Fruit fly (Drosophila melanogaster) whole organism, embryonic: ENCODE results near the gene Trf.

Experiments used
- Asciz ChIP-seq: fragments of 200-800 bp; sonication (Bioruptor generic); optimal IDR thresholded peaks from 2 replicates; lab custom pipeline; 2017; ENCODE audit warnings: missing biosample characterization, mild to moderate bottlenecking, missing genetic modification characterization, missing genetic modification reagents
- C15 ChIP-seq: fragments of 200-800 bp; sonication (Bioruptor generic); IDR thresholded peaks from 3 replicates; pipeline ENCODE4 v1.3.6; 2022; ENCODE audit warnings: missing biosample characterization, missing genetic modification characterization
- CG11504 ChIP-seq: fragments of 200-800 bp; sonication (Bioruptor generic); optimal IDR thresholded peaks from 3 replicates; lab custom pipeline; 2019; ENCODE audit warnings: missing biosample characterization, mild to moderate bottlenecking, missing genetic modification characterization, moderate library complexity
- CG12071 ChIP-seq: fragments of 200-800 bp; sonication (Bioruptor generic); optimal IDR thresholded peaks from 3 replicates; lab custom pipeline; 2018; ENCODE audit warnings: missing biosample characterization, mild to moderate bottlenecking, missing genetic modification characterization
- CG1233 ChIP-seq: fragments of 200-800 bp; sonication (Bioruptor generic); optimal IDR thresholded peaks from 4 replicates; lab custom pipeline; 2018; ENCODE audit warnings: missing biosample characterization, mild to moderate bottlenecking, missing genetic modification characterization
- CG12659 ChIP-seq: fragments of 200-800 bp; sonication (Bioruptor generic); optimal IDR thresholded peaks from 3 replicates; lab custom pipeline; 2017; ENCODE audit warnings: mild to moderate bottlenecking, missing biosample characterization, missing genetic modification reagents, missing genetic modification characterization
- CG14965 ChIP-seq: fragments of 200-800 bp; sonication (Bioruptor generic); optimal IDR thresholded peaks from 2 replicates; lab custom pipeline; 2016; ENCODE audit warnings: missing biosample characterization, missing genetic modification characterization, borderline replicate concordance
- CG16863 ChIP-seq: fragments of 200-800 bp; sonication (Bioruptor generic); optimal IDR thresholded peaks from 3 replicates; lab custom pipeline; 2016; ENCODE audit warnings: missing biosample characterization, missing genetic modification characterization
- CG18599 ChIP-seq: fragments of 200-800 bp; sonication (Bioruptor generic); optimal IDR thresholded peaks from 3 replicates; lab custom pipeline; 2017; ENCODE audit warnings: missing biosample characterization, missing genetic modification characterization, mild to moderate bottlenecking, moderate library complexity, missing genetic modification reagents
- CG2712 ChIP-seq: fragments of 200-800 bp; optimal IDR thresholded peaks from 3 replicates; lab custom pipeline; 2019; ENCODE audit warnings: missing biosample characterization, mild to moderate bottlenecking, missing genetic modification characterization, moderate library complexity
- CG32772 ChIP-seq: fragments of 200-800 bp; sonication (Bioruptor generic); IDR thresholded peaks from 2 replicates; pipeline ENCODE4 v1.3.6; 2022; ENCODE audit warnings: missing biosample characterization, missing genetic modification characterization
- CG3847 ChIP-seq: fragments of 200-800 bp; sonication (Bioruptor generic); IDR thresholded peaks from 2 replicates; pipeline ENCODE4 v1.3.6; 2022; ENCODE audit warnings: missing biosample characterization, missing genetic modification characterization
- CG5245 ChIP-seq: fragments of 200-800 bp; sonication (Bioruptor generic); optimal IDR thresholded peaks from 3 replicates; lab custom pipeline; 2016; ENCODE audit warnings: missing biosample characterization, missing genetic modification characterization
- CG8089 ChIP-seq: fragments of 200-800 bp; sonication (Bioruptor generic); optimal IDR thresholded peaks from 3 replicates; lab custom pipeline; 2016; ENCODE audit warnings: missing biosample characterization, missing genetic modification characterization
- CG9437 ChIP-seq: fragments of 200-800 bp; sonication (Bioruptor generic); optimal IDR thresholded peaks from 2 replicates; lab custom pipeline; 2018; ENCODE audit warnings: missing biosample characterization, mild to moderate bottlenecking, missing genetic modification characterization
- CG9817 ChIP-seq: fragments of 200-800 bp; sonication (Bioruptor generic); optimal IDR thresholded peaks from 2 replicates; lab custom pipeline; 2018; ENCODE audit warnings: missing biosample characterization, mild to moderate bottlenecking, missing genetic modification characterization, moderate library complexity
- CG9876 ChIP-seq: fragments of 200-800 bp; sonication (Bioruptor generic); optimal IDR thresholded peaks from 2 replicates; lab custom pipeline; 2016; ENCODE audit warnings: missing biosample characterization, missing genetic modification characterization
- Chrac-16 ChIP-seq: fragments of 200-800 bp; sonication (Bioruptor generic); optimal IDR thresholded peaks from 3 replicates; lab custom pipeline; 2016; ENCODE audit warnings: missing biosample characterization, missing genetic modification characterization
- GATAe ChIP-seq: fragments of 200-800 bp; sonication (Bioruptor generic); conservative IDR thresholded peaks from 2 replicates; pipeline ENCODE4 v1.3.6; 2022; ENCODE audit warnings: missing biosample characterization, missing genetic modification characterization
- H2.0 ChIP-seq: fragments of 200-800 bp; sonication (Bioruptor generic); IDR thresholded peaks from 2 replicates; pipeline ENCODE4 v1.3.6; 2022; ENCODE audit warnings: missing biosample characterization, missing genetic modification characterization
- HHEX ChIP-seq: fragments of 200-800 bp; sonication (Bioruptor generic); optimal IDR thresholded peaks from 3 replicates; lab custom pipeline; 2017; ENCODE audit warnings: missing biosample characterization, mild to moderate bottlenecking, missing genetic modification characterization, missing genetic modification reagents
- Hr78 ChIP-seq, 2 experiments: fragments of 200-800 bp in 1 of 2; fragments of >200 bp in 1 of 2; sonication (Bioruptor generic) in 1 of 2; optimal IDR thresholded peaks; 2 replicates each; lab custom pipeline; 2017 to 2019; ENCODE audit warnings: missing biosample characterization in 2 of 2, missing genetic modification characterization in 2 of 2, mild to moderate bottlenecking in 1 of 2, moderate library complexity in 1 of 2
- Mrtf ChIP-seq: fragments of 200-800 bp; sonication (Bioruptor generic); IDR thresholded peaks from 3 replicates; pipeline ENCODE4 v1.3.6; 2022; ENCODE audit warnings: missing biosample characterization, missing genetic modification characterization
- NC2β ChIP-seq: fragments of 200-800 bp; sonication (Bioruptor generic); optimal IDR thresholded peaks from 2 replicates; lab custom pipeline; 2016; ENCODE audit warnings: missing biosample characterization, missing genetic modification characterization
- Stat92E ChIP-seq, 3 experiments: fragments of >200 bp in 2 of 3; fragments of 200-800 bp in 1 of 3; sonication (Bioruptor generic) in 1 of 3; optimal IDR thresholded peaks; 2 replicates each; lab custom pipeline; 2017 to 2019; ENCODE audit warnings: missing biosample characterization in 3 of 3, missing genetic modification characterization in 3 of 3, mild to moderate bottlenecking in 1 of 3, moderate library complexity in 1 of 3
- ab ChIP-seq: fragments of 200-800 bp; sonication (Bioruptor generic); optimal IDR thresholded peaks from 2 replicates; lab custom pipeline; 2016; ENCODE audit warnings: missing biosample characterization, missing genetic modification characterization
- abd-A ChIP-seq: fragments of 200-800 bp; sonication (Bioruptor generic); optimal IDR thresholded peaks from 3 replicates; lab custom pipeline; 2019; ENCODE audit warnings: missing biosample characterization, mild to moderate bottlenecking, missing genetic modification characterization, moderate library complexity
- ash1 ChIP-seq: fragments of 200-800 bp; sonication (Bioruptor generic); optimal IDR thresholded peaks from 2 replicates; lab custom pipeline; 2018; ENCODE audit warnings: missing biosample characterization, mild to moderate bottlenecking, missing genetic modification characterization
- bsh ChIP-seq, 2 experiments: fragments of 200-800 bp; sonication (Bioruptor generic); optimal IDR thresholded peaks; 2 replicates each; lab custom pipeline; 2017 to 2018; ENCODE audit warnings: mild to moderate bottlenecking in 2 of 2, missing biosample characterization in 2 of 2, missing genetic modification characterization in 2 of 2, moderate library complexity in 1 of 2
- cas ChIP-seq: fragments of 200-800 bp; sonication (Bioruptor generic); IDR thresholded peaks from 2 replicates; pipeline ENCODE4 v1.3.6; 2022; ENCODE audit warnings: missing biosample characterization, missing genetic modification characterization
- cg ChIP-seq: fragments of 200-800 bp; sonication (Bioruptor generic); optimal IDR thresholded peaks from 3 replicates; lab custom pipeline; 2019; ENCODE audit warnings: missing biosample characterization, mild to moderate bottlenecking, missing genetic modification characterization, moderate library complexity
- cwo ChIP-seq: fragments of 200-800 bp; sonication (Bioruptor generic); optimal IDR thresholded peaks from 3 replicates; lab custom pipeline; 2017; ENCODE audit warnings: missing biosample characterization, missing genetic modification characterization, mild to moderate bottlenecking, moderate library complexity, missing genetic modification reagents
- disco-r ChIP-seq: fragments of 200-800 bp; sonication (Bioruptor generic); optimal IDR thresholded peaks from 2 replicates; lab custom pipeline; 2016; ENCODE audit warnings: missing biosample characterization, missing genetic modification characterization
- emc ChIP-seq: fragments of 200-800 bp; sonication (Bioruptor generic); optimal IDR thresholded peaks from 2 replicates; lab custom pipeline; 2016; ENCODE audit warnings: missing biosample characterization, missing genetic modification characterization
- en ChIP-seq: fragments of 200-800 bp; sonication (Bioruptor generic); optimal IDR thresholded peaks from 2 replicates; lab custom pipeline; 2016; ENCODE audit warnings: missing biosample characterization, missing genetic modification characterization
- fd96Cb ChIP-seq: fragments of 200-800 bp; sonication (Bioruptor generic); optimal IDR thresholded peaks from 2 replicates; lab custom pipeline; 2018; ENCODE audit warnings: missing biosample characterization, mild to moderate bottlenecking, missing genetic modification characterization, moderate library complexity
- gcm2 ChIP-seq: fragments of 200-800 bp; sonication (Bioruptor generic); optimal IDR thresholded peaks from 2 replicates; lab custom pipeline; 2016; ENCODE audit warnings: missing biosample characterization, missing genetic modification characterization
- h ChIP-seq: fragments of >200 bp; optimal IDR thresholded peaks from 2 replicates; lab custom pipeline; 2017
- hth ChIP-seq: fragments of >200 bp; optimal IDR thresholded peaks from 2 replicates; lab custom pipeline; 2017; ENCODE audit warnings: inconsistent platforms
- ken ChIP-seq: fragments of 200-800 bp; sonication (Bioruptor generic); IDR thresholded peaks from 3 replicates; pipeline ENCODE4 v1.3.6; 2022; ENCODE audit warnings: missing biosample characterization, missing genetic modification characterization
- pfk ChIP-seq: fragments of 200-800 bp; sonication (Bioruptor generic); optimal IDR thresholded peaks from 2 replicates; lab custom pipeline; 2018; ENCODE audit warnings: missing biosample characterization, mild to moderate bottlenecking, missing genetic modification characterization, moderate library complexity
- pho ChIP-seq: fragments of 200-800 bp; sonication (Bioruptor generic); optimal IDR thresholded peaks from 2 replicates; lab custom pipeline; 2016; ENCODE audit warnings: missing biosample characterization, missing genetic modification characterization
- repo ChIP-seq: fragments of 200-800 bp; sonication (Bioruptor generic); optimal IDR thresholded peaks from 2 replicates; lab custom pipeline; 2016; ENCODE audit warnings: missing biosample characterization, missing genetic modification characterization
- run ChIP-seq: fragments of 200-800 bp; sonication (Bioruptor generic); optimal IDR thresholded peaks from 3 replicates; lab custom pipeline; 2018; ENCODE audit warnings: missing biosample characterization, mild to moderate bottlenecking, missing genetic modification characterization
- salm ChIP-seq: fragments of 200-800 bp; sonication (Bioruptor generic); optimal IDR thresholded peaks from 2 replicates; lab custom pipeline; 2018; ENCODE audit warnings: missing biosample characterization, mild to moderate bottlenecking, missing genetic modification characterization
- seq ChIP-seq: fragments of 200-800 bp; sonication (Bioruptor generic); IDR thresholded peaks from 2 replicates; pipeline ENCODE4 v1.3.6; 2022; ENCODE audit warnings: missing biosample characterization, missing genetic modification characterization
- sna ChIP-seq: fragments of 200-800 bp; sonication (Bioruptor generic); IDR thresholded peaks from 2 replicates; pipeline ENCODE4 v1.3.6; 2022; ENCODE audit warnings: missing biosample characterization, missing genetic modification characterization; ENCODE audit not compliant: partially characterized antibody
- tap ChIP-seq: fragments of 200-800 bp; optimal IDR thresholded peaks from 3 replicates; lab custom pipeline; 2019; ENCODE audit warnings: missing biosample characterization, mild to moderate bottlenecking, missing genetic modification characterization, moderate library complexity
- ttk ChIP-seq: fragments of 200-800 bp; sonication (Bioruptor generic); IDR thresholded peaks from 2 replicates; pipeline ENCODE4 v2.1.2; 2022; ENCODE audit warnings: missing biosample characterization, missing genetic modification characterization
- unc-4 ChIP-seq: fragments of 200-800 bp; sonication (Bioruptor generic); IDR thresholded peaks from 2 replicates; pipeline ENCODE4 v1.3.6; 2022; ENCODE audit warnings: missing biosample characterization, missing genetic modification characterization; ENCODE audit not compliant: partially characterized antibody
- vvl ChIP-seq: fragments of 200-800 bp; sonication (Bioruptor generic); IDR thresholded peaks from 2 replicates; pipeline ENCODE4 v1.3.6; 2022; ENCODE audit warnings: missing biosample characterization, missing genetic modification characterization
- wek ChIP-seq: fragments of 200-800 bp; sonication (Bioruptor generic); optimal IDR thresholded peaks from 3 replicates; lab custom pipeline; 2018; ENCODE audit warnings: missing biosample characterization, mild to moderate bottlenecking, missing genetic modification characterization, moderate library complexity

The Trf gene

dm6 chr2L:8080645-8081044 lies 8.0 kb downstream of the Trf start (continued):
- TF ChIP-seq gcm2 (GFP tag; lab: Kevin White, UChicago) (no peak), repo (no peak), GATAe (GFP tag; lab: Robert Waterston, UW) (no peak), HHEX (GFP tag; lab: Kevin White, UChicago) (no peak), Mrtf (no peak), CG14965 (GFP tag; lab: Kevin White, UChicago) (no peak), pfk (GFP tag; lab: Kevin White, UChicago) (no peak), CG9817 (tag; lab: Kevin White, UChicago) (no peak), Stat92E (GFP tag; optimal IDR thresholded peaks at IDR 0.05; lab: Kevin White, UChicago) (no peak), CG12659 (GFP tag; lab: Kevin White, UChicago) (peak; percentile 33), ttk (GFP tag; lab: Robert Waterston, UW) (no peak), ab (GFP tag; lab: Kevin White, UChicago) (no peak), unc-4 (GFP tag; lab: Robert Waterston, UW) (no peak), wek (no peak), C15 (GFP tag; lab: Robert Waterston, UW) (no peak), Asciz (GFP tag; lab: Kevin White, UChicago) (no peak), CG3847 (GFP tag; lab: Robert Waterston, UW) (no peak), en (GFP tag; lab: Kevin White, UChicago) (no peak), emc (GFP tag; lab: Kevin White, UChicago) (no peak), bsh (GFP tag; optimal IDR thresholded peaks at IDR 0.05; lab: Kevin White, UChicago) (peak; percentile 19 to 76), cwo (GFP tag; lab: Kevin White, UChicago) (no peak), cg (GFP tag; lab: Kevin White, UChicago) (no peak), CG32772 (GFP tag; lab: Robert Waterston, UW) (no peak), fd96Cb (tag; lab: Kevin White, UChicago) (no peak), CG8089 (GFP tag; lab: Kevin White, UChicago) (no peak), CG12071 (no peak), CG9437 (GFP tag; lab: Kevin White, UChicago) (peak; percentile 8), CG16863 (GFP tag; lab: Kevin White, UChicago) (no peak), NC2β (GFP tag; lab: Kevin White, UChicago) (no peak), h (lab: Kevin White, UChicago) (no peak), ash1 (GFP tag; lab: Kevin White, UChicago) (no peak), pho (no peak), run (peak; percentile 44), CG18599 (GFP tag; lab: Kevin White, UChicago) (no peak), CG11504 (no peak), ken (GFP tag; lab: Robert Waterston, UW) (no peak), CG2712 (peak; percentile 53), H2.0 (GFP tag; lab: Robert Waterston, UW) (no peak), abd-A (tag; lab: Kevin White, UChicago) (no peak), salm (tag; lab: Kevin White, UChicago) (no peak), tap (no peak), CG9876 (no peak), sna (GFP tag; lab: Robert Waterston, UW) (no peak), Hr78 (GFP tag; optimal IDR thresholded peaks at IDR 0.05; lab: Kevin White, UChicago) (no peak), CG1233 (GFP tag; lab: Kevin White, UChicago) (no peak), vvl (no peak), Chrac-16 (GFP tag; lab: Kevin White, UChicago) (no peak), hth (lab: Kevin White, UChicago) (no peak), disco-r (GFP tag; lab: Kevin White, UChicago) (no peak), seq (no peak), cas (GFP tag; lab: Robert Waterston, UW) (no peak), CG5245 (no peak)
